Worm (Caenorhabditis elegans): Measurements from ENCODE around the gene F16B3.2.

ce11 chrV:1341276-1342050 is 26.5 kb downstream of the F16B3.2 start:
- no peak for TF ChIP-seq pqm-1 (tag; optimal IDR thresholded peaks at IDR 0.05)
- TF ChIP-seq lin-39 (tag; optimal IDR thresholded peaks at IDR 0.05) = no peak
- TF ChIP-seq jun-1 (tag; optimal IDR thresholded peaks at IDR 0.05) = no peak
- no peak for TF ChIP-seq pha-4 (tag; optimal IDR thresholded peaks at IDR 0.05)
- no peak for TF ChIP-seq nhr-12 (tag; optimal IDR thresholded peaks at IDR 0.05)
- no peak for TF ChIP-seq ztf-11 (tag; optimal IDR thresholded peaks at IDR 0.05)
- TF ChIP-seq elt-2 (tag; optimal IDR thresholded peaks at IDR 0.05) = no peak
- TF ChIP-seq unc-62 (GFP tag; optimal IDR thresholded peaks at IDR 0.05) = no peak
- TF ChIP-seq nhr-11 (tag; optimal IDR thresholded peaks at IDR 0.05) = no peak
- no peak for TF ChIP-seq mdl-1 (tag; optimal IDR thresholded peaks at IDR 0.05)
- TF ChIP-seq snpc-4 (tag; optimal IDR thresholded peaks at IDR 0.05) = no peak
- TF ChIP-seq elt-3 (tag; optimal IDR thresholded peaks at IDR 0.05) = no peak
